Fruit fly (Drosophila melanogaster) whole organism, embryonic: Measurements from ENCODE around the gene N.

ENCODE experiments used
- Bdp1 ChIP-seq: fragments of 200-800 bp; sonication (Bioruptor generic); optimal IDR thresholded peaks from 3 replicates; lab custom pipeline; 2016; ENCODE audit warnings: missing biosample characterization, missing genetic modification characterization
- CG10321 ChIP-seq: fragments of 200-800 bp; sonication (Bioruptor generic); IDR thresholded peaks from 2 replicates; pipeline ENCODE4 v1.3.6; 2022; ENCODE audit warnings: missing biosample characterization, missing genetic modification characterization
- CG10431 ChIP-seq: fragments of 200-800 bp; sonication (Bioruptor generic); optimal IDR thresholded peaks from 3 replicates; lab custom pipeline; 2018; ENCODE audit warnings: missing biosample characterization, mild to moderate bottlenecking, missing genetic modification characterization
- CG12071 ChIP-seq: fragments of 200-800 bp; sonication (Bioruptor generic); optimal IDR thresholded peaks from 3 replicates; lab custom pipeline; 2018; ENCODE audit warnings: missing biosample characterization, mild to moderate bottlenecking, missing genetic modification characterization
- CG12236 ChIP-seq: fragments of 200-800 bp; sonication (Bioruptor generic); optimal IDR thresholded peaks from 2 replicates; lab custom pipeline; 2016; ENCODE audit warnings: missing biosample characterization, missing genetic modification characterization
- CG13775 ChIP-seq: fragments of 200-800 bp; sonication (Bioruptor generic); optimal IDR thresholded peaks from 3 replicates; lab custom pipeline; 2017; ENCODE audit warnings: missing biosample characterization, mild to moderate bottlenecking, missing genetic modification characterization
- CG13894 ChIP-seq: fragments of 200-800 bp; sonication (Bioruptor generic); optimal IDR thresholded peaks from 3 replicates; lab custom pipeline; 2018; ENCODE audit warnings: missing biosample characterization, mild to moderate bottlenecking, missing genetic modification characterization, moderate library complexity
- CG14014 ChIP-seq: fragments of 200-800 bp; sonication (Bioruptor generic); IDR thresholded peaks from 2 replicates; pipeline ENCODE4 v1.3.6; 2022; ENCODE audit warnings: missing biosample characterization, missing genetic modification characterization
- CG17361 ChIP-seq: fragments of 200-800 bp; sonication (Bioruptor generic); IDR thresholded peaks from 3 replicates; pipeline ENCODE4 v1.3.6; 2022; ENCODE audit warnings: missing biosample characterization, missing genetic modification characterization
- CG17385 ChIP-seq: fragments of 200-800 bp; sonication (Bioruptor generic); optimal IDR thresholded peaks from 3 replicates; lab custom pipeline; 2018; ENCODE audit warnings: missing biosample characterization, mild to moderate bottlenecking, missing genetic modification characterization
- CG2116 ChIP-seq: fragments of 200-800 bp; sonication (Bioruptor generic); optimal IDR thresholded peaks from 3 replicates; lab custom pipeline; 2018; ENCODE audit warnings: missing biosample characterization, mild to moderate bottlenecking, missing genetic modification characterization
- CG2678 ChIP-seq: fragments of 200-800 bp; sonication (Bioruptor generic); optimal IDR thresholded peaks from 3 replicates; lab custom pipeline; 2019; ENCODE audit warnings: missing biosample characterization, mild to moderate bottlenecking, missing genetic modification characterization, moderate library complexity
- CG31365 ChIP-seq: fragments of 200-800 bp; sonication (Bioruptor generic); optimal IDR thresholded peaks from 2 replicates; lab custom pipeline; 2018; ENCODE audit warnings: missing biosample characterization, mild to moderate bottlenecking, missing genetic modification characterization
- CG3163 ChIP-seq: fragments of 200-800 bp; sonication (Bioruptor generic); optimal IDR thresholded peaks from 3 replicates; lab custom pipeline; 2016; ENCODE audit warnings: missing biosample characterization, missing genetic modification characterization
- CG32532 ChIP-seq: fragments of 200-800 bp; sonication (Bioruptor generic); IDR thresholded peaks from 2 replicates; pipeline ENCODE4 v1.3.6; 2022; ENCODE audit warnings: missing biosample characterization, missing genetic modification characterization
- CG32767 ChIP-seq: fragments of 200-800 bp; sonication (Bioruptor generic); IDR thresholded peaks from 2 replicates; pipeline ENCODE4 v1.3.6; 2022; ENCODE audit warnings: missing biosample characterization, missing genetic modification characterization
- CG34422 ChIP-seq: fragments of 200-800 bp; sonication (Bioruptor generic); IDR thresholded peaks from 3 replicates; pipeline ENCODE4 v1.3.6; 2022; ENCODE audit warnings: missing biosample characterization, missing genetic modification characterization
- CG4730 ChIP-seq: fragments of 200-800 bp; sonication (Bioruptor generic); IDR thresholded peaks from 2 replicates; pipeline ENCODE4 v1.3.6; 2022; ENCODE audit warnings: missing biosample characterization, missing genetic modification characterization
- CG6854 ChIP-seq: fragments of 200-800 bp; sonication (Bioruptor generic); optimal IDR thresholded peaks from 3 replicates; lab custom pipeline; 2017; ENCODE audit warnings: missing biosample characterization, mild to moderate bottlenecking, missing genetic modification characterization
- CG9817 ChIP-seq: fragments of 200-800 bp; sonication (Bioruptor generic); optimal IDR thresholded peaks from 2 replicates; lab custom pipeline; 2018; ENCODE audit warnings: missing biosample characterization, mild to moderate bottlenecking, missing genetic modification characterization, moderate library complexity
- CrebB ChIP-seq: fragments of 200-800 bp; sonication (Bioruptor generic); optimal IDR thresholded peaks from 3 replicates; lab custom pipeline; 2018; ENCODE audit warnings: missing biosample characterization, mild to moderate bottlenecking, missing genetic modification characterization
- Deaf1 ChIP-seq: fragments of 200-800 bp; optimal IDR thresholded peaks from 3 replicates; lab custom pipeline; 2019; ENCODE audit warnings: missing biosample characterization, mild to moderate bottlenecking, missing genetic modification characterization, moderate library complexity
- Hmr ChIP-seq: fragments of 200-800 bp; sonication (Bioruptor generic); optimal IDR thresholded peaks from 3 replicates; lab custom pipeline; 2017; ENCODE audit warnings: mild to moderate bottlenecking, missing biosample characterization, missing genetic modification reagents, missing genetic modification characterization
- Myb ChIP-seq: fragments of 200-800 bp; sonication (Bioruptor generic); optimal IDR thresholded peaks from 2 replicates; lab custom pipeline; 2016; ENCODE audit warnings: missing biosample characterization, missing genetic modification characterization
- Pdp1 ChIP-seq, 2 experiments: fragments of 200-800 bp; sonication (Bioruptor generic); optimal IDR thresholded peaks; 3 replicates each; lab custom pipeline; 2016; ENCODE audit warnings: missing biosample characterization in 2 of 2, missing genetic modification characterization in 2 of 2, mild to moderate bottlenecking in 1 of 2, moderate library complexity in 1 of 2
- Rfx ChIP-seq: fragments of 200-800 bp; sonication (Bioruptor generic); IDR thresholded peaks from 2 replicates; pipeline ENCODE4 v1.3.6; 2022; ENCODE audit warnings: missing biosample characterization, missing genetic modification characterization
- Sin3A ChIP-seq: fragments of >200 bp; optimal IDR thresholded peaks from 2 replicates; lab custom pipeline; 2018
- Sox102F ChIP-seq: fragments of 200-800 bp; sonication (Bioruptor generic); optimal IDR thresholded peaks from 2 replicates; lab custom pipeline; 2018; ENCODE audit warnings: missing biosample characterization, mild to moderate bottlenecking, missing genetic modification characterization, moderate library complexity
- bbx ChIP-seq: fragments of 200-800 bp; sonication (Bioruptor generic); IDR thresholded peaks from 2 replicates; pipeline ENCODE4 v1.3.6; 2022; ENCODE audit warnings: missing biosample characterization, missing genetic modification characterization; ENCODE audit not compliant: partially characterized antibody
- cad ChIP-seq: fragments of >200 bp; optimal IDR thresholded peaks from 2 replicates; lab custom pipeline; 2017; ENCODE audit warnings: missing biosample characterization, missing genetic modification characterization
- chm ChIP-seq: fragments of 200-800 bp; sonication (Bioruptor generic); IDR thresholded peaks from 2 replicates; pipeline ENCODE4 v1.3.6; 2022; ENCODE audit warnings: missing biosample characterization, missing genetic modification characterization
- dpn ChIP-seq, 2 experiments: fragments of 200-800 bp; sonication (Bioruptor generic); optimal IDR thresholded peaks; 3 replicates each; lab custom pipeline; 2016; ENCODE audit warnings: missing biosample characterization in 2 of 2, missing genetic modification characterization in 2 of 2
- dysf ChIP-seq: fragments of 200-800 bp; sonication (Bioruptor generic); IDR thresholded peaks from 3 replicates; pipeline ENCODE4 v1.3.6; 2022; ENCODE audit warnings: missing biosample characterization, missing genetic modification characterization
- her ChIP-seq: fragments of 200-800 bp; sonication (Bioruptor generic); optimal IDR thresholded peaks from 2 replicates; lab custom pipeline; 2016; ENCODE audit warnings: missing biosample characterization, missing genetic modification characterization
- hth ChIP-seq: fragments of >200 bp; optimal IDR thresholded peaks from 2 replicates; lab custom pipeline; 2017; ENCODE audit warnings: inconsistent platforms
- jigr1 ChIP-seq: fragments of 200-800 bp; sonication (Bioruptor generic); IDR thresholded peaks from 3 replicates; pipeline ENCODE4 v1.3.6; 2022; ENCODE audit warnings: missing biosample characterization, missing genetic modification characterization
- lab ChIP-seq: fragments of 200-800 bp; sonication (Bioruptor generic); optimal IDR thresholded peaks from 3 replicates; lab custom pipeline; 2017; ENCODE audit warnings: missing biosample characterization, missing genetic modification characterization, mild to moderate bottlenecking, moderate library complexity, missing genetic modification reagents
- mam ChIP-seq: fragments of 200-800 bp; sonication (Bioruptor generic); optimal IDR thresholded peaks from 3 replicates; lab custom pipeline; 2016; ENCODE audit warnings: missing biosample characterization, missing genetic modification characterization
- pan ChIP-seq, 4 experiments: fragments of >200 bp in 3 of 4; fragments of 200-800 bp in 1 of 4; sonication (Bioruptor generic) in 1 of 4; optimal IDR thresholded peaks in 3 of 4; IDR thresholded peaks in 1 of 4; 2 replicates each; pipeline versions ENCODE4 v1.3.6 to Lab custom; 2017 to 2022; ENCODE audit warnings: missing biosample characterization in 2 of 4, missing genetic modification characterization in 2 of 4, mixed read lengths in 1 of 4
- pnt ChIP-seq: fragments of 200-800 bp; sonication (Bioruptor generic); optimal IDR thresholded peaks from 3 replicates; lab custom pipeline; 2016; ENCODE audit warnings: missing biosample characterization, missing genetic modification characterization
- salm ChIP-seq: fragments of 200-800 bp; sonication (Bioruptor generic); optimal IDR thresholded peaks from 2 replicates; lab custom pipeline; 2018; ENCODE audit warnings: missing biosample characterization, mild to moderate bottlenecking, missing genetic modification characterization
- slbo ChIP-seq: fragments of 200-800 bp; sonication (Bioruptor generic); IDR thresholded peaks from 2 replicates; pipeline ENCODE4 v1.3.6; 2022; ENCODE audit warnings: missing biosample characterization, missing genetic modification characterization
- sqz ChIP-seq: fragments of 200-800 bp; sonication (Bioruptor generic); optimal IDR thresholded peaks from 3 replicates; lab custom pipeline; 2018; ENCODE audit warnings: missing biosample characterization, mild to moderate bottlenecking, missing genetic modification characterization
- tgo ChIP-seq: fragments of 200-800 bp; sonication (Bioruptor generic); IDR thresholded peaks from 3 replicates; pipeline ENCODE4 v1.3.6; 2022; ENCODE audit warnings: missing biosample characterization, missing genetic modification characterization
- unpg ChIP-seq: fragments of 200-800 bp; sonication (Bioruptor generic); optimal IDR thresholded peaks from 3 replicates; lab custom pipeline; 2018; ENCODE audit warnings: missing biosample characterization, mild to moderate bottlenecking, missing genetic modification characterization, moderate library complexity
- vnd ChIP-seq: fragments of 200-800 bp; sonication (Bioruptor generic); IDR thresholded peaks from 3 replicates; pipeline ENCODE4 v1.3.6; 2022; ENCODE audit warnings: missing biosample characterization, missing genetic modification characterization; ENCODE audit not compliant: partially characterized antibody
- wdn ChIP-seq: fragments of 200-800 bp; sonication (Bioruptor generic); IDR thresholded peaks from 2 replicates; pipeline ENCODE4 v1.3.6; 2022; ENCODE audit warnings: missing biosample characterization, missing genetic modification characterization
- yki ChIP-seq: fragments of >200 bp; optimal IDR thresholded peaks from 3 replicates; lab custom pipeline; 2018
- zf30C ChIP-seq: fragments of 200-800 bp; sonication (Bioruptor generic); optimal IDR thresholded peaks from 3 replicates; lab custom pipeline; 2018; ENCODE audit warnings: missing biosample characterization, mild to moderate bottlenecking, missing genetic modification characterization
- zfh2 ChIP-seq: fragments of 200-800 bp; sonication (Bioruptor generic); optimal IDR thresholded peaks from 2 replicates; lab custom pipeline; 2016; ENCODE audit warnings: missing biosample characterization, missing genetic modification characterization

N gene

dm6 chrX:3157048-3157703 lies 22.5 kb downstream of the N start (continued):
- TF ChIP-seq CG17361 (GFP tag; lab: Robert Waterston, UW) (no peak), chm (GFP tag; lab: Robert Waterston, UW) (0 out of 2 replicates have a peak, but pooled peaks have one; percentile 22), CrebB (tag; lab: Kevin White, UChicago) (no peak), mam (GFP tag; lab: Kevin White, UChicago) (peak; percentile 10), CG2116 (GFP tag; lab: Kevin White, UChicago) (no peak), Pdp1 (GFP tag; optimal IDR thresholded peaks at IDR 0.05; lab: Kevin White, UChicago) (peak; percentile 10 to 12), CG32767 (GFP tag; lab: Robert Waterston, UW) (no peak), Deaf1 (tag; lab: Kevin White, UChicago) (no peak), CG17385 (GFP tag; lab: Kevin White, UChicago) (peak; percentile 9), CG4730 (GFP tag; lab: Robert Waterston, UW) (no peak), CG13894 (tag; lab: Kevin White, UChicago) (no peak), CG9817 (peak; percentile 29), CG13775 (GFP tag; lab: Kevin White, UChicago) (no peak), zf30C (peak; percentile 1), CG31365 (no peak), Rfx (GFP tag; lab: Robert Waterston, UW) (peak; percentile 78), CG10431 (no peak), CG10321 (no peak), yki (lab: Kevin White, UChicago) (no peak), wdn (GFP tag; lab: Robert Waterston, UW) (no peak), salm (tag; lab: Kevin White, UChicago) (no peak), slbo (GFP tag; lab: Robert Waterston, UW) (peak; percentile 65), CG3163 (no peak), pan (optimal IDR thresholded peaks at IDR 0.05; lab: Kevin White, UChicago) (no peak), pan (GFP tag; optimal IDR thresholded peaks at IDR 0.05 in 1 of 2, IDR thresholded peaks at IDR 0.05 in 1 of 2) (peak in 1 of 2 experiments; percentile 35), pnt (GFP tag; lab: Kevin White, UChicago) (no peak), jigr1 (no peak), lab (peak; percentile 39), CG2678 (tag; lab: Kevin White, UChicago) (peak; percentile 56), cad (GFP tag; lab: Kevin White, UChicago) (no peak), Myb (GFP tag; lab: Kevin White, UChicago) (peak; percentile 25), her (no peak), Bdp1 (GFP tag; lab: Kevin White, UChicago) (no peak), bbx (GFP tag; lab: Robert Waterston, UW) (no peak), hth (lab: Kevin White, UChicago) (no peak), zfh2 (GFP tag; lab: Kevin White, UChicago) (peak; percentile 20), CG12236 (GFP tag; lab: Kevin White, UChicago) (no peak), dpn (GFP tag; optimal IDR thresholded peaks at IDR 0.05; lab: Kevin White, UChicago) (peak in 1 of 2 experiments; percentile 37), sqz (GFP tag; lab: Kevin White, UChicago) (peak; percentile 9), tgo (GFP tag; lab: Robert Waterston, UW) (peak; percentile 37; the same call in 2 of the 3 replicates), CG12071 (peak; percentile 9), Sox102F (GFP tag; lab: Kevin White, UChicago) (peak; percentile 40), CG32532 (peak; percentile 72), CG34422 (0 out of 3 replicates have a peak, but pooled peaks have one; percentile 33), CG14014 (GFP tag; lab: Robert Waterston, UW) (peak; percentile 57), vnd (no peak), CG6854 (GFP tag; lab: Kevin White, UChicago) (no peak), dysf (GFP tag; lab: Robert Waterston, UW) (peak; percentile 59; the same call in 2 of the 3 replicates), unpg (peak; percentile 43), Hmr (GFP tag; lab: Kevin White, UChicago) (peak; percentile 1), Sin3A (lab: Kevin White, UChicago) (no peak)
